Fruit fly (Drosophila melanogaster) whole organism, embryonic: ENCODE data around the gene Gycbeta100B.
A peak's percentile ranks its signal among the peaks of the same experiment; 100 is the strongest.

Experiments used
- B-H2 ChIP-seq: fragments of 200-800 bp; sonication (Bioruptor generic); optimal IDR thresholded peaks from 2 replicates; lab custom pipeline; 2018; ENCODE audit warnings: missing biosample characterization, mild to moderate bottlenecking, missing genetic modification characterization
- Bgb ChIP-seq: fragments of 200-800 bp; sonication (Bioruptor generic); IDR thresholded peaks from 2 replicates; pipeline ENCODE4 v1.3.6; 2022; ENCODE audit warnings: missing biosample characterization, missing genetic modification characterization; ENCODE audit not compliant: partially characterized antibody
- CG1024 ChIP-seq: fragments of 200-800 bp; sonication (Bioruptor generic); IDR thresholded peaks from 2 replicates; pipeline ENCODE4 v1.3.6; 2022; ENCODE audit warnings: missing biosample characterization, missing genetic modification characterization
- CG11504 ChIP-seq: fragments of 200-800 bp; sonication (Bioruptor generic); optimal IDR thresholded peaks from 3 replicates; lab custom pipeline; 2019; ENCODE audit warnings: missing biosample characterization, mild to moderate bottlenecking, missing genetic modification characterization, moderate library complexity
- CG1233 ChIP-seq: fragments of 200-800 bp; sonication (Bioruptor generic); optimal IDR thresholded peaks from 4 replicates; lab custom pipeline; 2018; ENCODE audit warnings: missing biosample characterization, mild to moderate bottlenecking, missing genetic modification characterization
- CG14050 ChIP-seq: fragments of 200-800 bp; sonication (Bioruptor generic); IDR thresholded peaks from 3 replicates; pipeline ENCODE4 v1.3.6; 2022; ENCODE audit warnings: missing biosample characterization, missing genetic modification characterization
- CG17186 ChIP-seq: fragments of 200-800 bp; sonication (Bioruptor generic); optimal IDR thresholded peaks from 3 replicates; lab custom pipeline; 2017; ENCODE audit warnings: missing biosample characterization, missing genetic modification reagents, missing genetic modification characterization
- CG17359 ChIP-seq: fragments of 200-800 bp; sonication (Bioruptor generic); optimal IDR thresholded peaks from 3 replicates; lab custom pipeline; 2018; ENCODE audit warnings: missing biosample characterization, mild to moderate bottlenecking, missing genetic modification characterization, moderate library complexity
- CG31441 ChIP-seq: fragments of 200-800 bp; sonication (Bioruptor generic); IDR thresholded peaks from 2 replicates; pipeline ENCODE4 v1.3.6; 2022; ENCODE audit warnings: missing biosample characterization, missing genetic modification characterization
- CG3847 ChIP-seq: fragments of 200-800 bp; sonication (Bioruptor generic); IDR thresholded peaks from 2 replicates; pipeline ENCODE4 v1.3.6; 2022; ENCODE audit warnings: missing biosample characterization, missing genetic modification characterization
- CG4854 ChIP-seq: fragments of 200-800 bp; sonication (Bioruptor generic); optimal IDR thresholded peaks from 2 replicates; lab custom pipeline; 2016; ENCODE audit warnings: missing biosample characterization, missing genetic modification characterization, inconsistent platforms
- CG6654 ChIP-seq: fragments of 200-800 bp; sonication (Bioruptor generic); optimal IDR thresholded peaks from 2 replicates; lab custom pipeline; 2017; ENCODE audit warnings: missing biosample characterization, mild to moderate bottlenecking, missing genetic modification characterization
- CG8388 ChIP-seq: fragments of 200-800 bp; sonication (Bioruptor generic); optimal IDR thresholded peaks from 2 replicates; lab custom pipeline; 2019; ENCODE audit warnings: missing biosample characterization, mild to moderate bottlenecking, missing genetic modification characterization, moderate library complexity
- Camta ChIP-seq: fragments of 200-800 bp; sonication (Bioruptor generic); optimal IDR thresholded peaks from 2 replicates; lab custom pipeline; 2016; ENCODE audit warnings: missing biosample characterization, missing genetic modification characterization
- ERR ChIP-seq: fragments of 200-800 bp; sonication (Bioruptor generic); optimal IDR thresholded peaks from 2 replicates; lab custom pipeline; 2016; ENCODE audit warnings: missing biosample characterization, missing genetic modification characterization
- GATAe ChIP-seq: fragments of 200-800 bp; sonication (Bioruptor generic); conservative IDR thresholded peaks from 2 replicates; pipeline ENCODE4 v1.3.6; 2022; ENCODE audit warnings: missing biosample characterization, missing genetic modification characterization
- Gsc ChIP-seq: fragments of 200-800 bp; sonication (Bioruptor generic); IDR thresholded peaks from 2 replicates; pipeline ENCODE4 v1.3.6; 2022; ENCODE audit warnings: missing biosample characterization, missing genetic modification characterization
- Hey ChIP-seq: fragments of 200-800 bp; sonication (Bioruptor generic); optimal IDR thresholded peaks from 3 replicates; lab custom pipeline; 2018; ENCODE audit warnings: missing biosample characterization, mild to moderate bottlenecking, missing genetic modification characterization
- MBD-R2 ChIP-seq: fragments of 200-800 bp; sonication (Bioruptor generic); IDR thresholded peaks from 2 replicates; pipeline ENCODE4 v1.3.6; 2022; ENCODE audit warnings: missing biosample characterization, missing genetic modification characterization
- Max ChIP-seq: fragments of 200-800 bp; sonication (Bioruptor generic); optimal IDR thresholded peaks from 2 replicates; lab custom pipeline; 2016; ENCODE audit warnings: missing biosample characterization, mild to moderate bottlenecking, missing genetic modification characterization
- Mes4 ChIP-seq: fragments of 200-800 bp; sonication (Bioruptor generic); optimal IDR thresholded peaks from 2 replicates; lab custom pipeline; 2016; ENCODE audit warnings: missing biosample characterization, missing genetic modification characterization
- NC2α ChIP-seq: fragments of 200-800 bp; sonication (Bioruptor generic); optimal IDR thresholded peaks from 2 replicates; lab custom pipeline; 2016; ENCODE audit warnings: missing biosample characterization, missing genetic modification characterization
- NK7.1 ChIP-seq: fragments of 200-800 bp; sonication (Bioruptor generic); optimal IDR thresholded peaks from 3 replicates; lab custom pipeline; 2016; ENCODE audit warnings: missing biosample characterization, missing genetic modification characterization
- NfI ChIP-seq: fragments of 200-800 bp; sonication (Bioruptor generic); optimal IDR thresholded peaks from 3 replicates; lab custom pipeline; 2018; ENCODE audit warnings: missing biosample characterization, mild to moderate bottlenecking, missing genetic modification characterization, moderate library complexity
- Oaz ChIP-seq: fragments of 200-800 bp; sonication (Bioruptor generic); IDR thresholded peaks from 2 replicates; pipeline ENCODE4 v1.3.6; 2022; ENCODE audit warnings: missing biosample characterization, missing genetic modification characterization
- Sox100B ChIP-seq: fragments of 200-800 bp; sonication (Bioruptor generic); optimal IDR thresholded peaks from 3 replicates; lab custom pipeline; 2018; ENCODE audit warnings: missing biosample characterization, mild to moderate bottlenecking, missing genetic modification characterization
- Stat92E ChIP-seq, 3 experiments: fragments of >200 bp in 2 of 3; fragments of 200-800 bp in 1 of 3; sonication (Bioruptor generic) in 1 of 3; optimal IDR thresholded peaks; 2 replicates each; lab custom pipeline; 2017 to 2019; ENCODE audit warnings: missing biosample characterization in 3 of 3, missing genetic modification characterization in 3 of 3, mild to moderate bottlenecking in 1 of 3, moderate library complexity in 1 of 3
- ac ChIP-seq: fragments of 200-800 bp; sonication (Bioruptor generic); optimal IDR thresholded peaks from 3 replicates; lab custom pipeline; 2017; ENCODE audit warnings: missing biosample characterization, mild to moderate bottlenecking, missing genetic modification characterization
- ci ChIP-seq: fragments of 200-800 bp; sonication (Bioruptor generic); IDR thresholded peaks from 3 replicates; pipeline ENCODE4 v1.3.6; 2022; ENCODE audit warnings: missing biosample characterization, missing genetic modification characterization
- danr ChIP-seq: fragments of 200-800 bp; sonication (Bioruptor generic); IDR thresholded peaks from 2 replicates; pipeline ENCODE4 v1.3.6; 2022; ENCODE audit warnings: missing biosample characterization, missing genetic modification characterization
- dati ChIP-seq: fragments of 200-800 bp; sonication (Bioruptor generic); IDR thresholded peaks from 2 replicates; pipeline ENCODE4 v1.3.6; 2022; ENCODE audit warnings: missing biosample characterization, missing genetic modification characterization
- dm ChIP-seq: fragments of 200-800 bp; sonication (Bioruptor generic); optimal IDR thresholded peaks from 3 replicates; lab custom pipeline; 2016; ENCODE audit warnings: missing biosample characterization, missing genetic modification characterization
- fd102C ChIP-seq: fragments of 200-800 bp; sonication (Bioruptor generic); optimal IDR thresholded peaks from 2 replicates; lab custom pipeline; 2018; ENCODE audit warnings: missing biosample characterization, mild to moderate bottlenecking, missing genetic modification characterization, moderate library complexity
- hth ChIP-seq: fragments of >200 bp; optimal IDR thresholded peaks from 2 replicates; lab custom pipeline; 2017; ENCODE audit warnings: inconsistent platforms
- ken ChIP-seq: fragments of 200-800 bp; sonication (Bioruptor generic); IDR thresholded peaks from 3 replicates; pipeline ENCODE4 v1.3.6; 2022; ENCODE audit warnings: missing biosample characterization, missing genetic modification characterization
- lbe ChIP-seq: fragments of 200-800 bp; sonication (Bioruptor generic); optimal IDR thresholded peaks from 2 replicates; lab custom pipeline; 2016; ENCODE audit warnings: missing biosample characterization, mild to moderate bottlenecking, missing genetic modification characterization
- lmd ChIP-seq: fragments of 200-800 bp; sonication (Bioruptor generic); IDR thresholded peaks from 2 replicates; pipeline ENCODE4 v1.3.6; 2022; ENCODE audit warnings: missing biosample characterization, missing genetic modification characterization
- maf-S ChIP-seq: fragments of 200-800 bp; sonication (Bioruptor generic); optimal IDR thresholded peaks from 2 replicates; lab custom pipeline; 2016; ENCODE audit warnings: missing biosample characterization, missing genetic modification characterization
- nerfin-1 ChIP-seq: fragments of 200-800 bp; sonication (Bioruptor generic); optimal IDR thresholded peaks from 3 replicates; lab custom pipeline; 2019; ENCODE audit warnings: missing biosample characterization, mild to moderate bottlenecking, missing genetic modification characterization, moderate library complexity
- oc ChIP-seq: fragments of 200-800 bp; sonication (Bioruptor generic); optimal IDR thresholded peaks from 2 replicates; lab custom pipeline; 2018; ENCODE audit warnings: missing biosample characterization, mild to moderate bottlenecking, missing genetic modification characterization, moderate library complexity
- pros ChIP-seq: fragments of 200-800 bp; sonication (Bioruptor generic); optimal IDR thresholded peaks from 3 replicates; lab custom pipeline; 2019; ENCODE audit warnings: missing biosample characterization, mild to moderate bottlenecking, missing genetic modification characterization, moderate library complexity
- sc ChIP-seq, 3 experiments: fragments of >200 bp in 2 of 3; fragments of 200-800 bp in 1 of 3; sonication (Bioruptor generic) in 1 of 3; optimal IDR thresholded peaks; 2 replicates in 2 of 3; 3 replicates in 1 of 3; lab custom pipeline; 2017; ENCODE audit warnings: mild to moderate bottlenecking in 1 of 3, missing biosample characterization in 1 of 3, missing genetic modification characterization in 1 of 3, missing genetic modification reagents in 1 of 3
- sd ChIP-seq: fragments of 200-800 bp; sonication (Bioruptor generic); optimal IDR thresholded peaks from 3 replicates; lab custom pipeline; 2018; ENCODE audit warnings: missing biosample characterization, mild to moderate bottlenecking, missing genetic modification characterization, moderate library complexity
- sisA ChIP-seq: fragments of 200-800 bp; sonication (Bioruptor generic); IDR thresholded peaks from 2 replicates; pipeline ENCODE4 v1.3.6; 2022; ENCODE audit warnings: missing biosample characterization, missing genetic modification characterization
- slp2 ChIP-seq: fragments of 200-800 bp; sonication (Bioruptor generic); optimal IDR thresholded peaks from 2 replicates; lab custom pipeline; 2016; ENCODE audit warnings: missing biosample characterization, missing genetic modification characterization
- stwl ChIP-seq: fragments of 200-800 bp; sonication (Bioruptor generic); optimal IDR thresholded peaks from 3 replicates; lab custom pipeline; 2018; ENCODE audit warnings: missing biosample characterization, mild to moderate bottlenecking, missing genetic modification characterization, moderate library complexity
- tup ChIP-seq: fragments of 200-800 bp; sonication (Bioruptor generic); optimal IDR thresholded peaks from 2 replicates; lab custom pipeline; 2016; ENCODE audit warnings: missing biosample characterization, mild to moderate bottlenecking, missing genetic modification characterization, moderate library complexity
- tx ChIP-seq: fragments of 200-800 bp; sonication (Bioruptor generic); optimal IDR thresholded peaks from 2 replicates; lab custom pipeline; 2016; ENCODE audit warnings: missing biosample characterization, missing genetic modification characterization
- usp ChIP-seq: fragments of >200 bp; optimal IDR thresholded peaks from 2 replicates; lab custom pipeline; 2017; ENCODE audit warnings: missing biosample characterization, missing genetic modification characterization
- zen ChIP-seq: fragments of 200-800 bp; sonication (Bioruptor generic); optimal IDR thresholded peaks from 3 replicates; lab custom pipeline; 2018; ENCODE audit warnings: missing biosample characterization, mild to moderate bottlenecking, missing genetic modification characterization, moderate library complexity

The Gycbeta100B gene

DNA sequence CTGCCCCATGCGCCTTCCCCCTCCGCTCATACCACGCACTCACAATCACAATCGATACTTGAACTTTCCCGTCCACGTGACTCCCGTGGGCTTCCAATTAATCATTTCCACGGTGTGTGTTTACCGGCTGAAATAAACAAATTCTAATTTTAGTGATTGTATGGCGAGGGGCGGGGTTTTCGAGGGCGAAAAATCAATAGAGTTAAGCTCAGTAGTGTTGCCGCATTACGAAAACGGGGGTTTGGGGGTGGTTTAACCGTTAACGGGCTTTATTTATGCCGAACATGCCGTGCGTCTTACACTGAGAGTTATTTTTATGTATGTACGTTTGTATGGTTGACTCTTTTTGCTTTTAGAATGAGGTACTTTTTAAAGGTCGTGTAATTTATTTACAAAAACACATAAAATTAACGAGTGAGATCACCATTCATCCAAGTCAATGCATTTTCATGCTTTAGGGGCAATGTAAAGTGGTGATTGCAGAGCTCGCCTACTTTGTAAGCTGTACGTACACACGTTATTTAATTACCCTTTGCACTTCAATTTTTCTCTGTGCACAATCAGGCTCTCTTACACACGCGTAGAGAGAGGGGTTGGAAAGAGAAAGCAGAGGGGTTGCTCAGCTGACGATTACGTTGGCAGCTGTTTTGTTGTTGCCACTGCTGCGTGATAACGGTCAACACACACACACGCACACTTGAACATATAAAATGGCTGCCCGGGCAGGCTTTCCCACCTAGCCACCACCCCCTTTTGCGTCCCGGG, 88.1 kb downstream of the Gycbeta100B start (continued):
- TF ChIP-seq ac, result peak; percentile 77
- TF ChIP-seq Max (GFP tag; lab: Kevin White, UChicago), result peak; percentile 72
- TF ChIP-seq ken, result no peak
- peak; percentile 82 for TF ChIP-seq Mes4 (GFP tag; lab: Kevin White, UChicago)
- peak; percentile 40 for TF ChIP-seq dm (GFP tag; lab: Kevin White, UChicago)
- no peak for TF ChIP-seq CG14050 (GFP tag; lab: Robert Waterston, UW)
- peak; percentile 75 for TF ChIP-seq ERR (GFP tag; lab: Kevin White, UChicago)
- peak; percentile 88 for TF ChIP-seq CG11504 (tag; lab: Kevin White, UChicago)
- peak; percentile 50 for TF ChIP-seq CG4854 (GFP tag; lab: Kevin White, UChicago)
- no peak for TF ChIP-seq Oaz (GFP tag; lab: Robert Waterston, UW)
- TF ChIP-seq Gsc (GFP tag; lab: Robert Waterston, UW), result no peak
- TF ChIP-seq Camta (GFP tag; lab: Kevin White, UChicago), result peak; percentile 86
- TF ChIP-seq hth, result no peak
- peak; percentile 67 for TF ChIP-seq nerfin-1 (tag; lab: Kevin White, UChicago)
- no peak for TF ChIP-seq dati
- no peak for TF ChIP-seq sisA
- TF ChIP-seq Stat92E (GFP tag; optimal IDR thresholded peaks at IDR 0.05; lab: Kevin White, UChicago), result no peak
- TF ChIP-seq lmd (GFP tag; lab: Robert Waterston, UW), result no peak
- TF ChIP-seq stwl (tag; lab: Kevin White, UChicago), result no peak
- TF ChIP-seq oc (tag; lab: Kevin White, UChicago), result peak; percentile 78
- TF ChIP-seq CG17186 (GFP tag; lab: Kevin White, UChicago), result peak; percentile 15
- TF ChIP-seq CG3847 (GFP tag; lab: Robert Waterston, UW), result no peak
- TF ChIP-seq tx, result peak; percentile 79
- TF ChIP-seq sd (tag; lab: Kevin White, UChicago), result peak; percentile 48
- peak; percentile 45 for TF ChIP-seq NC2α
- peak; percentile 28 for TF ChIP-seq CG6654
- peak; percentile 74 for TF ChIP-seq B-H2 (GFP tag; lab: Kevin White, UChicago)
- peak; percentile 83 for TF ChIP-seq NfI (GFP tag; lab: Kevin White, UChicago)
- TF ChIP-seq sc (optimal IDR thresholded peaks at IDR 0.05; lab: Kevin White, UChicago), result no peak
- TF ChIP-seq sc (GFP tag; optimal IDR thresholded peaks at IDR 0.05; lab: Kevin White, UChicago), result peak; percentile 78
- peak; percentile 32 for TF ChIP-seq fd102C (GFP tag; lab: Kevin White, UChicago)
- TF ChIP-seq Sox100B (GFP tag; lab: Kevin White, UChicago), result peak; percentile 81
- peak; percentile 76 for TF ChIP-seq CG1233
- peak; percentile 86 for TF ChIP-seq slp2 (GFP tag; lab: Kevin White, UChicago)
- peak; percentile 71 for TF ChIP-seq zen
- TF ChIP-seq MBD-R2 (GFP tag; lab: Robert Waterston, UW), result no peak
- TF ChIP-seq ci (GFP tag; lab: Robert Waterston, UW), result no peak
- TF ChIP-seq usp (GFP tag; lab: Kevin White, UChicago), result no peak
- TF ChIP-seq CG8388 (GFP tag; lab: Kevin White, UChicago), result peak; percentile 82
- TF ChIP-seq pros (GFP tag; lab: Kevin White, UChicago), result peak; percentile 63
- peak; percentile 84 for TF ChIP-seq maf-S (GFP tag; lab: Kevin White, UChicago)
- TF ChIP-seq CG31441 (GFP tag; lab: Robert Waterston, UW), result no peak
- peak; percentile 74 for TF ChIP-seq NK7.1 (GFP tag; lab: Kevin White, UChicago)
- no peak for TF ChIP-seq Hey (tag; lab: Kevin White, UChicago)
- TF ChIP-seq CG17359 (tag; lab: Kevin White, UChicago), result peak; percentile 81
- no peak for TF ChIP-seq Bgb (GFP tag; lab: Robert Waterston, UW)
- TF ChIP-seq lbe (GFP tag; lab: Kevin White, UChicago), result no peak
- TF ChIP-seq danr (GFP tag; lab: Robert Waterston, UW), result no peak
- peak; percentile 50 for TF ChIP-seq tup
- no peak for TF ChIP-seq CG1024 (GFP tag; lab: Robert Waterston, UW)
- TF ChIP-seq GATAe (GFP tag; lab: Robert Waterston, UW), result no peak
